Worm (Caenorhabditis elegans): ENCODE data around the gene irld-6.

DNA sequence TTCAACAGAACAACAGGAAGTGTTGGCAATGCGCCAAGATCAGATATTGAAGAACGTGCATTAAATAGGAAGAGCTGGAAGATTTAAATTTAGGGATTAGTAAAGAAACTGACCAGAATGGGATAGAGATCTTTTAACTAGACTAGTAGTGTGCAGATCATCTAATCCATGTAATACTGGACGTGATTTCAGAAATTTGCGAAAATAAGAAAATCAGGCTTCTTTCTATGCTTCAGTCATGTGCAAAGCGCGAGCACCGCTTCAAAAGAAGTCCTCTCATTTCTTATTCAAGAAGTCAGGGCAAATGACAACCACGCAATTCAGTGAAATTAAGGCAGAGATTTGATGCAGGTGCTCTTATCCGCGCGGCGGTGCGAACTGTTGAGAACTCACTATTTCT lies 38.6 kb downstream of the irld-6 start:
- TF ChIP-seq him-1 (tag; optimal IDR thresholded peaks at IDR 0.05): no peak
- no peak for TF ChIP-seq dao-5 (tag; optimal IDR thresholded peaks at IDR 0.05)
- no peak for TF ChIP-seq W03F9.2 (tag; optimal IDR thresholded peaks at IDR 0.05)
